Fruit fly (Drosophila melanogaster): Measurements from ENCODE around the gene Prps.

Gene Prps

dm6 chr3L:9698193-9698642, 1.7 kb upstream of the Prps start, which contains the start of gene Ubc4 (continued):
- no peak for TF ChIP-seq Max (GFP tag; optimal IDR thresholded peaks at IDR 0.05)
- TF ChIP-seq cad (GFP tag; optimal IDR thresholded peaks at IDR 0.05) = no peak
- peak; percentile 92 for TF ChIP-seq pzg (GFP tag; optimal IDR thresholded peaks at IDR 0.05)
- no peak for TF ChIP-seq az2 (GFP tag; optimal IDR thresholded peaks at IDR 0.05)
- TF ChIP-seq salm (tag; optimal IDR thresholded peaks at IDR 0.05) = no peak
- TF ChIP-seq cg (GFP tag; optimal IDR thresholded peaks at IDR 0.05) = no peak
- no peak for TF ChIP-seq Ravus (GFP tag; IDR thresholded peaks at IDR 0.05)
- TF ChIP-seq dysf (GFP tag; IDR thresholded peaks at IDR 0.05) = no peak
- no peak for TF ChIP-seq CG13775 (GFP tag; optimal IDR thresholded peaks at IDR 0.05)
- no peak for TF ChIP-seq CG30020 (tag; optimal IDR thresholded peaks at IDR 0.05)
- no peak for TF ChIP-seq Kr (GFP tag; optimal IDR thresholded peaks at IDR 0.05)
- no peak for TF ChIP-seq CG3065 (GFP tag; optimal IDR thresholded peaks at IDR 0.05)
- TF ChIP-seq vnd (GFP tag; IDR thresholded peaks at IDR 0.05; ENCODE audit: partially characterized antibody) = peak; percentile 71
- TF ChIP-seq ara (GFP tag; IDR thresholded peaks at IDR 0.05) = no peak
- TF ChIP-seq fu2 (GFP tag; optimal IDR thresholded peaks at IDR 0.05) = no peak
- no peak for TF ChIP-seq al (GFP tag; IDR thresholded peaks at IDR 0.05)
- TF ChIP-seq Dp (GFP tag; optimal IDR thresholded peaks at IDR 0.05) = peak; percentile 97
- TF ChIP-seq amos (GFP tag; IDR thresholded peaks at IDR 0.05; ENCODE audit: partially characterized antibody) = peak; percentile 91; the same call in 1 of the 2 replicates
- no peak for TF ChIP-seq Hr39 (optimal IDR thresholded peaks at IDR 0.05)
- TF ChIP-seq sima (GFP tag; optimal IDR thresholded peaks at IDR 0.05) = no peak
- TF ChIP-seq inv (GFP tag; IDR thresholded peaks at IDR 0.05; ENCODE audit: partially characterized antibody) = peak; percentile 80
- peak; percentile 3 for TF ChIP-seq CG7987 (GFP tag; optimal IDR thresholded peaks at IDR 0.05)
- TF ChIP-seq CG32772 (GFP tag; IDR thresholded peaks at IDR 0.05) = no peak
- TF ChIP-seq vvl (GFP tag; IDR thresholded peaks at IDR 0.05) = peak; percentile 58
- peak; percentile 12 for TF ChIP-seq CG14710 (tag; optimal IDR thresholded peaks at IDR 0.05)
- no peak for TF ChIP-seq CG12391 (tag; optimal IDR thresholded peaks at IDR 0.05)
- TF ChIP-seq Doc3 (GFP tag; IDR thresholded peaks at IDR 0.05; ENCODE audit: partially characterized antibody) = peak; percentile 73
- TF ChIP-seq CG8478 (optimal IDR thresholded peaks at IDR 0.05) = no peak
- TF ChIP-seq D (optimal IDR thresholded peaks at IDR 0.05) = no peak
- no peak for TF ChIP-seq D (GFP tag; optimal IDR thresholded peaks at IDR 0.05)
- TF ChIP-seq odd (GFP tag; optimal IDR thresholded peaks at IDR 0.05) = no peak
- TF ChIP-seq H2.0 (GFP tag; IDR thresholded peaks at IDR 0.05) = no peak
- no peak for TF ChIP-seq br (optimal IDR thresholded peaks at IDR 0.05)
- TF ChIP-seq hbn (GFP tag; IDR thresholded peaks at IDR 0.05; ENCODE audit: partially characterized antibody) = peak; percentile 81
- TF ChIP-seq chinmo (GFP tag; IDR thresholded peaks at IDR 0.05; ENCODE audit: partially characterized antibody) = peak; percentile 66; the same call in 3 of the 4 replicates
- TF ChIP-seq pan (optimal IDR thresholded peaks at IDR 0.05) = no peak
- no peak for TF ChIP-seq pan (GFP tag; optimal IDR thresholded peaks at IDR 0.05 in 1 of 2, IDR thresholded peaks at IDR 0.05 in 1 of 2)
- TF ChIP-seq schlank (tag; optimal IDR thresholded peaks at IDR 0.05) = no peak
- TF ChIP-seq CoRest (tag; optimal IDR thresholded peaks at IDR 0.05) = peak; percentile 4
- TF ChIP-seq Hmx (GFP tag; optimal IDR thresholded peaks at IDR 0.05) = no peak
- TF ChIP-seq psq (GFP tag; optimal IDR thresholded peaks at IDR 0.05) = no peak
- TF ChIP-seq CG33213 (GFP tag; optimal IDR thresholded peaks at IDR 0.05) = peak; percentile 4
- peak; percentile 36 for TF ChIP-seq dm (GFP tag; optimal IDR thresholded peaks at IDR 0.05)
- TF ChIP-seq zfh1 (GFP tag; IDR thresholded peaks at IDR 0.05) = no peak
- TF ChIP-seq sob (GFP tag; IDR thresholded peaks at IDR 0.05) = no peak
- TF ChIP-seq HLHmδ (GFP tag; optimal IDR thresholded peaks at IDR 0.05) = no peak
- no peak for TF ChIP-seq CG4360 (GFP tag; IDR thresholded peaks at IDR 0.05)
- TF ChIP-seq CG18764 (GFP tag; optimal IDR thresholded peaks at IDR 0.05) = no peak
- no peak for TF ChIP-seq HLH3B (GFP tag; IDR thresholded peaks at IDR 0.05)
- no peak for TF ChIP-seq Nf-YA (GFP tag; IDR thresholded peaks at IDR 0.05)
- peak; percentile 7 for TF ChIP-seq PHDP (tag; optimal IDR thresholded peaks at IDR 0.05)
- TF ChIP-seq HLH4C (GFP tag; IDR thresholded peaks at IDR 0.05; ENCODE audit: partially characterized antibody) = peak; percentile 81
- no peak for TF ChIP-seq caup (GFP tag; optimal IDR thresholded peaks at IDR 0.05; ENCODE audit: severe bottlenecking)

Measured in whole organism, embryonic.